Fruit fly (Drosophila melanogaster) whole organism, pupa: Measurements from ENCODE around the gene CG15249.
A peak's percentile ranks its signal among the peaks of the same experiment; 100 is the strongest.

ENCODE experiments used
- CG12605 ChIP-seq: fragments of 200-800 bp; sonication (Bioruptor generic); IDR thresholded peaks from 2 replicates; pipeline ENCODE4 v1.3.6; 2022; ENCODE audit warnings: missing biosample characterization, missing genetic modification characterization
- CG13204 ChIP-seq: fragments of 200-800 bp; sonication (Bioruptor generic); optimal IDR thresholded peaks from 2 replicates; lab custom pipeline; 2018; ENCODE audit warnings: missing biosample characterization, mild to moderate bottlenecking, missing genetic modification characterization, moderate library complexity
- CG14655 ChIP-seq: fragments of 200-800 bp; sonication (Bioruptor generic); optimal IDR thresholded peaks from 3 replicates; lab custom pipeline; 2017; ENCODE audit warnings: mild to moderate bottlenecking, missing biosample characterization, missing genetic modification reagents, missing genetic modification characterization
- CG15710 ChIP-seq: fragments of 200-800 bp; sonication (Bioruptor generic); optimal IDR thresholded peaks from 2 replicates; lab custom pipeline; 2018; ENCODE audit warnings: missing biosample characterization, mild to moderate bottlenecking, missing genetic modification characterization, moderate library complexity
- CG17806 ChIP-seq: fragments of 200-800 bp; sonication (Bioruptor generic); optimal IDR thresholded peaks from 2 replicates; lab custom pipeline; 2018; ENCODE audit warnings: missing biosample characterization, mild to moderate bottlenecking, missing genetic modification characterization, moderate library complexity
- CG32121 ChIP-seq: fragments of 200-800 bp; sonication (Bioruptor generic); IDR thresholded peaks from 2 replicates; pipeline ENCODE4 v1.3.6; 2022; ENCODE audit warnings: missing biosample characterization, missing genetic modification characterization
- CG34367 ChIP-seq: fragments of 200-800 bp; sonication (Bioruptor generic); optimal IDR thresholded peaks from 2 replicates; lab custom pipeline; 2018; ENCODE audit warnings: missing biosample characterization, mild to moderate bottlenecking, missing genetic modification characterization
- CG4496 ChIP-seq: fragments of 200-800 bp; sonication (Bioruptor generic); IDR thresholded peaks from 3 replicates; pipeline ENCODE4 v1.3.6; 2022; ENCODE audit warnings: missing biosample characterization, missing genetic modification characterization
- CG8159 ChIP-seq: fragments of 200-800 bp; sonication (Bioruptor generic); optimal IDR thresholded peaks from 3 replicates; lab custom pipeline; 2018; ENCODE audit warnings: missing biosample characterization, mild to moderate bottlenecking, missing genetic modification characterization, moderate library complexity
- CG8301 ChIP-seq: fragments of 200-800 bp; sonication (Bioruptor generic); optimal IDR thresholded peaks from 2 replicates; lab custom pipeline; 2018; ENCODE audit warnings: missing biosample characterization, mild to moderate bottlenecking, missing genetic modification characterization
- CG9948 ChIP-seq: fragments of 200-800 bp; sonication (Bioruptor generic); optimal IDR thresholded peaks from 2 replicates; lab custom pipeline; 2018; ENCODE audit warnings: missing biosample characterization, mild to moderate bottlenecking, missing genetic modification characterization, moderate library complexity
- D1 ChIP-seq: fragments of 200-800 bp; sonication (Bioruptor generic); optimal IDR thresholded peaks from 2 replicates; lab custom pipeline; 2018; ENCODE audit warnings: missing biosample characterization, mild to moderate bottlenecking, missing genetic modification characterization, moderate library complexity
- EcR ChIP-seq: fragments of 200-800 bp; sonication (Bioruptor generic); optimal IDR thresholded peaks from 3 replicates; lab custom pipeline; 2019; ENCODE audit warnings: missing biosample characterization, missing genetic modification characterization, mild to moderate bottlenecking, moderate library complexity, missing genetic modification reagents
- Ets98B ChIP-seq: fragments of 200-800 bp; sonication (Bioruptor generic); IDR thresholded peaks from 2 replicates; pipeline ENCODE4 v1.3.6; 2022; ENCODE audit warnings: missing biosample characterization, missing genetic modification characterization
- Pif1A ChIP-seq: fragments of 200-800 bp; sonication (Bioruptor generic); optimal IDR thresholded peaks from 3 replicates; lab custom pipeline; 2016; ENCODE audit warnings: missing biosample characterization, missing genetic modification characterization
- Pif1B ChIP-seq: fragments of 200-800 bp; sonication (Bioruptor generic); optimal IDR thresholded peaks from 3 replicates; lab custom pipeline; 2016; ENCODE audit warnings: missing biosample characterization, missing genetic modification characterization
- Snoo ChIP-seq: fragments of 200-800 bp; sonication (Bioruptor generic); optimal IDR thresholded peaks from 3 replicates; lab custom pipeline; 2017; ENCODE audit warnings: missing biosample characterization, mild to moderate bottlenecking, missing genetic modification characterization, inconsistent platforms
- fd96Ca ChIP-seq: fragments of 200-800 bp; sonication (Bioruptor generic); IDR thresholded peaks from 3 replicates; pipeline ENCODE4 v1.3.6; 2022; ENCODE audit warnings: missing biosample characterization, missing genetic modification characterization
- gl ChIP-seq: fragments of 200-800 bp; sonication (Bioruptor generic); optimal IDR thresholded peaks from 2 replicates; lab custom pipeline; 2018; ENCODE audit warnings: missing biosample characterization, mild to moderate bottlenecking, missing genetic modification characterization
- rn ChIP-seq: fragments of 200-800 bp; sonication (Bioruptor generic); IDR thresholded peaks from 2 replicates; pipeline ENCODE4 v1.3.6; 2022; ENCODE audit warnings: missing biosample characterization, missing genetic modification characterization

The CG15249 gene

dm6 chrX:9899535-9900179, at the start of gene CG15249:
Gene CG15249, minus strand, starts transcription at chrX:9899585.
- TF ChIP-seq CG15710 (tag; lab: Kevin White, UChicago) (peak; percentile 65), CG8159 (tag; lab: Kevin White, UChicago) (peak; percentile 66), Pif1A (peak; percentile 42), CG12605 (GFP tag; lab: Robert Waterston, UW) (no peak), fd96Ca (GFP tag; lab: Robert Waterston, UW) (peak; percentile 44; the same call in 1 of the 3 replicates), CG32121 (GFP tag; lab: Robert Waterston, UW) (0 out of 2 replicates have a peak, but pooled peaks have one; percentile 26), Pif1B (GFP tag; lab: Kevin White, UChicago) (peak; percentile 55), EcR (no peak), CG8301 (tag; lab: Kevin White, UChicago) (peak; percentile 31), gl (tag; lab: Kevin White, UChicago) (no peak), CG13204 (peak; percentile 15), CG17806 (tag; lab: Kevin White, UChicago) (peak; percentile 48), CG34367 (peak; percentile 47), CG9948 (peak; percentile 66), CG14655 (GFP tag; lab: Kevin White, UChicago) (peak; percentile 76), D1 (tag; lab: Kevin White, UChicago) (no peak)
- TF ChIP-seq, all 21 proteins: peak for 12

dm6 chrX:9932296-9932892, 33.0 kb upstream of the CG15249 start:
- TF ChIP-seq Pif1A (no peak), EcR (peak; percentile 4)

dm6 chrX:9930882-9931281, 31.5 kb upstream of the CG15249 start, which contains the start of gene Idgf4:
Gene Idgf4, minus strand, starts transcription at chrX:9930948.
- TF ChIP-seq Ets98B (GFP tag; lab: Robert Waterston, UW) (peak; percentile 45; the same call in 1 of the 2 replicates), gl (tag; lab: Kevin White, UChicago) (no peak), CG32121 (GFP tag; lab: Robert Waterston, UW) (peak; percentile 30; the same call in 1 of the 2 replicates), CG14655 (GFP tag; lab: Kevin White, UChicago) (peak; percentile 39), CG8301 (tag; lab: Kevin White, UChicago) (peak; percentile 4), CG12605 (GFP tag; lab: Robert Waterston, UW) (peak; percentile 73), CG17806 (tag; lab: Kevin White, UChicago) (no peak), CG4496 (peak; percentile 73)

DNA sequence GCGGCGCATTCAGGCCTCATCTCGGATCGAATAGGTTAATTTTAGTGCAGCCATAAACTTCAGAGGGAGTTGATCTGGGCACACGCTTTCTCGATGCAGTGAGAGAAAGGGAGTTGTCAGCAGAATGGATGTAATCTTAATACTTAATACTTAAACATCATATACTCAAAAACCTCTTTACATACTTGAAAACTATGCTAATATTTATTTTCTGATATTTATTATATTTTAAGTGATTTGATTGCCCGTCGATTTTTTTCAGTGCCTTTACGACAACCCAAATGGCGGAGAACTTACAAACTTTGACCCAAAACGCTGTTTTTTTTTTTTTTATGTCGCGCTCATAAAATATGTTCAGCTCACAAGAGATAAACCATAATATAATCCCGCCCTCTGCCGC, 12.4 kb upstream of the CG15249 start:
- TF ChIP-seq CG17806 (tag; lab: Kevin White, UChicago) (no peak), Snoo (tag; lab: Kevin White, UChicago) (no peak), rn (GFP tag; lab: Robert Waterston, UW) (no peak), CG14655 (GFP tag; lab: Kevin White, UChicago) (no peak), CG34367 (no peak), CG8301 (tag; lab: Kevin White, UChicago) (no peak), CG4496 (no peak), CG15710 (tag; lab: Kevin White, UChicago) (no peak), gl (tag; lab: Kevin White, UChicago) (no peak), Pif1A (no peak), D1 (tag; lab: Kevin White, UChicago) (no peak)
- TF ChIP-seq, all 21 proteins: peak for 0

- TF ChIP-seq Pif1B (GFP tag; lab: Kevin White, UChicago) = no peak
- no peak for TF ChIP-seq gl (tag; lab: Kevin White, UChicago)
- no peak for TF ChIP-seq Ets98B (GFP tag; lab: Robert Waterston, UW)
- no peak for TF ChIP-seq Snoo (tag; lab: Kevin White, UChicago)
- no peak for TF ChIP-seq CG13204
- no peak for TF ChIP-seq CG9948
- TF ChIP-seq D1 (tag; lab: Kevin White, UChicago) = no peak
- no peak for TF ChIP-seq CG12605 (GFP tag; lab: Robert Waterston, UW)
- TF ChIP-seq CG8159 (tag; lab: Kevin White, UChicago) = no peak
- TF ChIP-seq CG8301 (tag; lab: Kevin White, UChicago) = no peak
- no peak for TF ChIP-seq CG34367
- no peak for TF ChIP-seq CG15710 (tag; lab: Kevin White, UChicago)
- no peak for TF ChIP-seq Pif1A
- TF ChIP-seq, all 21 proteins: peak for 0
Measured at dm6 chrX:9911026-9911425, 11.6 kb upstream of the CG15249 start, which contains the start of gene CG1986. Gene CG1986, minus strand, starts transcription at chrX:9911126.

- TF ChIP-seq EcR = no peak
- TF ChIP-seq Ets98B (GFP tag; lab: Robert Waterston, UW) = 0 out of 2 replicates have a peak, but pooled peaks have one; percentile 21
- TF ChIP-seq, all 21 proteins: peak for 1
Measured at dm6 chrX:9909384-9909783, 10.0 kb upstream of the CG15249 start.

- TF ChIP-seq CG14655 (GFP tag; lab: Kevin White, UChicago) = no peak
- TF ChIP-seq CG9948 = no peak
- TF ChIP-seq CG17806 (tag; lab: Kevin White, UChicago) = no peak
- TF ChIP-seq gl (tag; lab: Kevin White, UChicago) = no peak
- TF ChIP-seq CG32121 (GFP tag; lab: Robert Waterston, UW) = no peak
- TF ChIP-seq CG13204 = no peak
- no peak for TF ChIP-seq Pif1B (GFP tag; lab: Kevin White, UChicago)
- no peak for TF ChIP-seq CG8159 (tag; lab: Kevin White, UChicago)
- no peak for TF ChIP-seq CG8301 (tag; lab: Kevin White, UChicago)
- TF ChIP-seq Snoo (tag; lab: Kevin White, UChicago) = no peak
- no peak for TF ChIP-seq CG12605 (GFP tag; lab: Robert Waterston, UW)
- TF ChIP-seq CG34367 = no peak
- no peak for TF ChIP-seq CG15710 (tag; lab: Kevin White, UChicago)
- TF ChIP-seq, all 21 proteins: peak for 0
Measured at dm6 chrX:9897599-9897998, 1.8 kb downstream of the CG15249 start.
